Fruit fly (Drosophila melanogaster): Measurements from ENCODE around the gene PTPMT1.

The PTPMT1 gene

dm6 chr3R:23763622-23764273 is 5.6 kb downstream of the PTPMT1 start, which contains the start of gene Lsd-1 (continued):
- TF ChIP-seq CG4820 (GFP tag; optimal IDR thresholded peaks at IDR 0.05) (no peak), hb (GFP tag; IDR thresholded peaks at IDR 0.05; ENCODE audit: partially characterized antibody) (no peak), CG31388 (GFP tag; optimal IDR thresholded peaks at IDR 0.05) (no peak), jumu (GFP tag; optimal IDR thresholded peaks at IDR 0.05) (no peak), Hr78 (GFP tag; optimal IDR thresholded peaks at IDR 0.05) (peak in 1 of 2 experiments; percentile 53), CG10543 (GFP tag; optimal IDR thresholded peaks at IDR 0.05) (peak; percentile 79), cato (GFP tag; optimal IDR thresholded peaks at IDR 0.05; ENCODE audit: borderline replicate concordance) (no peak), run (tag; optimal IDR thresholded peaks at IDR 0.05) (no peak), bsh (GFP tag; optimal IDR thresholded peaks at IDR 0.05) (peak in 1 of 2 experiments; percentile 52), CG11398 (GFP tag; optimal IDR thresholded peaks at IDR 0.05) (no peak), NK7.1 (GFP tag; optimal IDR thresholded peaks at IDR 0.05) (no peak), chinmo (GFP tag; IDR thresholded peaks at IDR 0.05; ENCODE audit: partially characterized antibody) (peak; percentile 64; the same call in 1 of the 4 replicates), grn (GFP tag; optimal IDR thresholded peaks at IDR 0.05) (peak; percentile 29), CG15073 (GFP tag; optimal IDR thresholded peaks at IDR 0.05) (no peak), CG6854 (GFP tag; optimal IDR thresholded peaks at IDR 0.05) (no peak), sd (tag; optimal IDR thresholded peaks at IDR 0.05) (peak; percentile 43)

dm6 chr3R:23767417-23767853 is 9.3 kb downstream of the PTPMT1 start, which contains the start of the genes CG10214 and CG10375:
Gene CG10214, minus strand, starts transcription at chr3R:23767488.
Gene CG10375, plus strand, starts transcription at chr3R:23767712.
- peak; percentile 69 for TF ChIP-seq CG9437 (GFP tag; optimal IDR thresholded peaks at IDR 0.05)
- peak; percentile 90 for TF ChIP-seq trem (tag; optimal IDR thresholded peaks at IDR 0.05)
- TF ChIP-seq CG4360 (GFP tag; IDR thresholded peaks at IDR 0.05), result no peak
- TF ChIP-seq CG10654 (GFP tag; optimal IDR thresholded peaks at IDR 0.05), result peak; percentile 73
- TF ChIP-seq sqz (GFP tag; optimal IDR thresholded peaks at IDR 0.05), result no peak
- TF ChIP-seq chif (GFP tag; optimal IDR thresholded peaks at IDR 0.05), result peak; percentile 80 to 82
- peak; percentile 71 for TF ChIP-seq sd (tag; optimal IDR thresholded peaks at IDR 0.05)
- peak; percentile 83 for TF ChIP-seq Xbp1 (GFP tag; optimal IDR thresholded peaks at IDR 0.05)
- TF ChIP-seq B-H2 (GFP tag; optimal IDR thresholded peaks at IDR 0.05), result peak; percentile 53
- TF ChIP-seq CG4820 (GFP tag; optimal IDR thresholded peaks at IDR 0.05), result peak; percentile 70
- TF ChIP-seq nom (GFP tag; optimal IDR thresholded peaks at IDR 0.05), result peak; percentile 44
- peak; percentile 34 for TF ChIP-seq CG3838 (GFP tag; optimal IDR thresholded peaks at IDR 0.05)
- TF ChIP-seq mam (GFP tag; optimal IDR thresholded peaks at IDR 0.05), result peak; percentile 87
- peak; percentile 41 for TF ChIP-seq salm (tag; optimal IDR thresholded peaks at IDR 0.05)
- peak; percentile 98 for TF ChIP-seq phol (tag; optimal IDR thresholded peaks at IDR 0.05)
- TF ChIP-seq CG14710 (tag; optimal IDR thresholded peaks at IDR 0.05), result peak; percentile 88
- peak; percentile 78 for TF ChIP-seq Sry-δ (GFP tag; optimal IDR thresholded peaks at IDR 0.05)
- peak; percentile 78 for TF ChIP-seq repo (GFP tag; optimal IDR thresholded peaks at IDR 0.05)
- TF ChIP-seq Chrac-16 (GFP tag; optimal IDR thresholded peaks at IDR 0.05), result peak; percentile 70
- 0 out of 2 replicates have a peak, but pooled peaks have one; percentile 44 for TF ChIP-seq Atf6 (GFP tag; IDR thresholded peaks at IDR 0.05)
- no peak for TF ChIP-seq CG31224 (GFP tag; IDR thresholded peaks at IDR 0.05)
- TF ChIP-seq NfI (GFP tag; optimal IDR thresholded peaks at IDR 0.05), result peak; percentile 66
- TF ChIP-seq CoRest (tag; optimal IDR thresholded peaks at IDR 0.05), result peak; percentile 70
- TF ChIP-seq CG4730 (GFP tag; IDR thresholded peaks at IDR 0.05), result no peak
- TF ChIP-seq Oli (tag; optimal IDR thresholded peaks at IDR 0.05), result peak; percentile 35
- peak; percentile 78 for TF ChIP-seq CG2712 (tag; optimal IDR thresholded peaks at IDR 0.05)
- peak; percentile 67 for TF ChIP-seq CG17328 (GFP tag; IDR thresholded peaks at IDR 0.05)
- TF ChIP-seq Hmx (GFP tag; optimal IDR thresholded peaks at IDR 0.05), result peak; percentile 46
- TF ChIP-seq CG1602 (GFP tag; optimal IDR thresholded peaks at IDR 0.05), result peak; percentile 72
- TF ChIP-seq CG9609 (GFP tag; optimal IDR thresholded peaks at IDR 0.05), result peak; percentile 76
- TF ChIP-seq Mes4 (GFP tag; optimal IDR thresholded peaks at IDR 0.05), result peak; percentile 66
- peak; percentile 64 for TF ChIP-seq CG10979 (tag; optimal IDR thresholded peaks at IDR 0.05)
- TF ChIP-seq Trl (optimal IDR thresholded peaks at IDR 0.05), result no peak
- peak; percentile 88 for TF ChIP-seq Trl (GFP tag; optimal IDR thresholded peaks at IDR 0.05)
- no peak for TF ChIP-seq pfk (GFP tag; optimal IDR thresholded peaks at IDR 0.05)
